Fruit fly (Drosophila melanogaster) whole organism, prepupa: ENCODE measurements around the gene RpS25.

Experiments used
- Blimp-1 ChIP-seq: fragments of 200-800 bp; sonication (Bioruptor generic); optimal IDR thresholded peaks from 3 replicates; lab custom pipeline; 2017; ENCODE audit warnings: missing biosample characterization, missing genetic modification characterization, mild to moderate bottlenecking, moderate library complexity, missing genetic modification reagents
- CG10631 ChIP-seq: fragments of 200-800 bp; sonication (Bioruptor generic); optimal IDR thresholded peaks from 2 replicates; lab custom pipeline; 2016; ENCODE audit warnings: missing biosample characterization, missing genetic modification characterization
- CG10669 ChIP-seq: fragments of 200-800 bp; sonication (Bioruptor generic); optimal IDR thresholded peaks from 3 replicates; lab custom pipeline; 2018; ENCODE audit warnings: missing biosample characterization, mild to moderate bottlenecking, missing genetic modification characterization, moderate library complexity
- CG11294 ChIP-seq: fragments of 200-800 bp; sonication (Bioruptor generic); IDR thresholded peaks from 2 replicates; pipeline ENCODE4 v1.3.6; 2022; ENCODE audit warnings: missing biosample characterization, missing genetic modification characterization
- CG11762 ChIP-seq: fragments of 200-800 bp; sonication (Bioruptor generic); optimal IDR thresholded peaks from 3 replicates; lab custom pipeline; 2016; ENCODE audit warnings: missing biosample characterization, missing genetic modification characterization; ENCODE audit not compliant: insufficient read depth
- CG11902 ChIP-seq: fragments of 200-800 bp; sonication (Bioruptor generic); optimal IDR thresholded peaks from 3 replicates; lab custom pipeline; 2016; ENCODE audit warnings: missing biosample characterization, missing genetic modification characterization
- CG31627 ChIP-seq: fragments of 200-800 bp; sonication (Bioruptor generic); optimal IDR thresholded peaks from 3 replicates; lab custom pipeline; 2016; ENCODE audit warnings: missing biosample characterization, missing genetic modification characterization
- CG34406 ChIP-seq: fragments of 200-800 bp; sonication (Bioruptor generic); optimal IDR thresholded peaks from 3 replicates; lab custom pipeline; 2016; ENCODE audit warnings: missing biosample characterization, missing genetic modification characterization
- CG3919 ChIP-seq: fragments of 200-800 bp; sonication (Bioruptor generic); optimal IDR thresholded peaks from 3 replicates; lab custom pipeline; 2016; ENCODE audit warnings: missing biosample characterization, missing genetic modification characterization
- CG4318 ChIP-seq: fragments of 200-800 bp; sonication (Bioruptor generic); optimal IDR thresholded peaks from 3 replicates; lab custom pipeline; 2017; ENCODE audit warnings: missing biosample characterization, mild to moderate bottlenecking, missing genetic modification characterization
- CG6276 ChIP-seq: fragments of 200-800 bp; sonication (Bioruptor generic); optimal IDR thresholded peaks from 2 replicates; lab custom pipeline; 2017; ENCODE audit warnings: missing biosample characterization, mild to moderate bottlenecking, missing genetic modification characterization
- CG6792 ChIP-seq: fragments of 200-800 bp; sonication (Bioruptor generic); optimal IDR thresholded peaks from 3 replicates; lab custom pipeline; 2016; ENCODE audit warnings: missing biosample characterization, missing genetic modification characterization
- CG6808 ChIP-seq: fragments of 200-800 bp; sonication (Bioruptor generic); optimal IDR thresholded peaks from 3 replicates; lab custom pipeline; 2017; ENCODE audit warnings: missing biosample characterization, missing genetic modification characterization, mild to moderate bottlenecking, moderate library complexity, missing genetic modification reagents
- CG6854 ChIP-seq: fragments of 200-800 bp; sonication (Bioruptor generic); optimal IDR thresholded peaks from 2 replicates; lab custom pipeline; 2017; ENCODE audit warnings: missing biosample characterization, mild to moderate bottlenecking, missing genetic modification characterization
- CG7368 ChIP-seq: fragments of 200-800 bp; sonication (Bioruptor generic); optimal IDR thresholded peaks from 3 replicates; lab custom pipeline; 2016; ENCODE audit warnings: missing biosample characterization, missing genetic modification characterization
- CG8119 ChIP-seq: fragments of 200-800 bp; sonication (Bioruptor generic); IDR thresholded peaks from 3 replicates; pipeline ENCODE4 v1.3.6; 2022; ENCODE audit warnings: missing biosample characterization, missing genetic modification characterization
- CG8632 ChIP-seq: fragments of 200-800 bp; sonication (Bioruptor generic); optimal IDR thresholded peaks from 3 replicates; lab custom pipeline; 2016; ENCODE audit warnings: missing biosample characterization, missing genetic modification characterization
- CG9139 ChIP-seq: fragments of 200-800 bp; sonication (Bioruptor generic); optimal IDR thresholded peaks from 3 replicates; lab custom pipeline; 2017; ENCODE audit warnings: missing biosample characterization, mild to moderate bottlenecking, missing genetic modification characterization
- Eip78C ChIP-seq: fragments of 200-800 bp; sonication (Bioruptor generic); peaks from one replicate; lab custom pipeline; 2016; ENCODE audit warnings: missing biosample characterization, missing genetic modification characterization
- Ets96B ChIP-seq: fragments of 200-800 bp; optimal IDR thresholded peaks from 2 replicates; lab custom pipeline; 2019; ENCODE audit warnings: missing biosample characterization, mild to moderate bottlenecking, missing genetic modification characterization, moderate library complexity
- Gug ChIP-seq: fragments of 200-800 bp; sonication (Bioruptor generic); IDR thresholded peaks from 2 replicates; pipeline ENCODE4 v1.3.6; 2022; ENCODE audit warnings: missing biosample characterization, missing genetic modification characterization
- Hr38 ChIP-seq: sonication (Bioruptor generic); optimal IDR thresholded peaks from 2 replicates; lab custom pipeline; 2016; ENCODE audit warnings: missing biosample characterization, missing genetic modification characterization
- Hr39 ChIP-seq: fragments of 200-800 bp; sonication (Bioruptor generic); optimal IDR thresholded peaks from 2 replicates; lab custom pipeline; 2016; ENCODE audit warnings: missing biosample characterization, missing genetic modification characterization
- Lpt ChIP-seq: fragments of 200-800 bp; sonication (Bioruptor generic); optimal IDR thresholded peaks from 3 replicates; lab custom pipeline; 2016; ENCODE audit warnings: missing biosample characterization, missing genetic modification characterization
- OdsH ChIP-seq: fragments of 200-800 bp; sonication (Bioruptor generic); optimal IDR thresholded peaks from 3 replicates; lab custom pipeline; 2016; ENCODE audit warnings: missing biosample characterization, missing genetic modification characterization
- Smox ChIP-seq: fragments of 200-800 bp; sonication (Bioruptor generic); optimal IDR thresholded peaks from 3 replicates; lab custom pipeline; 2016; ENCODE audit warnings: missing biosample characterization, missing genetic modification characterization
- Sox15 ChIP-seq: fragments of 200-800 bp; sonication (Bioruptor generic); optimal IDR thresholded peaks from 3 replicates; lab custom pipeline; 2016; ENCODE audit warnings: missing biosample characterization, missing genetic modification characterization
- achi ChIP-seq: fragments of 200-800 bp; sonication (Bioruptor generic); optimal IDR thresholded peaks from 3 replicates; lab custom pipeline; 2016; ENCODE audit warnings: missing biosample characterization, missing genetic modification characterization
- dac ChIP-seq: fragments of 200-800 bp; sonication (Bioruptor generic); optimal IDR thresholded peaks from 2 replicates; lab custom pipeline; 2017; ENCODE audit warnings: missing biosample characterization, mild to moderate bottlenecking, missing genetic modification characterization
- dsx ChIP-seq: fragments of 200-800 bp; optimal IDR thresholded peaks from 3 replicates; lab custom pipeline; 2019; ENCODE audit warnings: missing biosample characterization, mild to moderate bottlenecking, missing genetic modification characterization, moderate library complexity; ENCODE audit not compliant: poor library complexity, severe bottlenecking
- eg ChIP-seq: fragments of 200-800 bp; sonication (Bioruptor generic); IDR thresholded peaks from 3 replicates; pipeline ENCODE4 v1.3.6; 2022; ENCODE audit warnings: missing biosample characterization, missing genetic modification characterization
- fd59A ChIP-seq: fragments of 200-800 bp; sonication (Bioruptor generic); optimal IDR thresholded peaks from 2 replicates; lab custom pipeline; 2017; ENCODE audit warnings: missing biosample characterization, mild to moderate bottlenecking, missing genetic modification characterization, missing genetic modification reagents
- fd85E ChIP-seq: fragments of 200-800 bp; sonication (Bioruptor generic); optimal IDR thresholded peaks from 3 replicates; lab custom pipeline; 2016; ENCODE audit warnings: missing biosample characterization, missing genetic modification characterization
- fkh ChIP-seq: fragments of 200-800 bp; sonication (Bioruptor generic); optimal IDR thresholded peaks from 3 replicates; lab custom pipeline; 2017; ENCODE audit warnings: missing biosample characterization, mild to moderate bottlenecking, missing genetic modification characterization, moderate library complexity
- salr ChIP-seq, 2 experiments: fragments of 200-800 bp; sonication (Bioruptor generic); optimal IDR thresholded peaks; 3 replicates each; lab custom pipeline; 2016 to 2018; ENCODE audit warnings: missing biosample characterization in 2 of 2, missing genetic modification characterization in 2 of 2, mild to moderate bottlenecking in 1 of 2
- svp ChIP-seq: fragments of 200-800 bp; sonication (Bioruptor generic); peaks from one replicate; lab custom pipeline; 2016; ENCODE audit warnings: missing biosample characterization, missing genetic modification characterization
- topi ChIP-seq: fragments of 200-800 bp; sonication (Bioruptor generic); optimal IDR thresholded peaks from 3 replicates; lab custom pipeline; 2016; ENCODE audit warnings: missing biosample characterization, missing genetic modification characterization

Gene RpS25

dm6 chr3R:11226496-11226895, 10.4 kb upstream of the RpS25 start, which contains the start of gene CG17726 (continued):
- TF ChIP-seq dsx (GFP tag; lab: Kevin White, UChicago) = peak; percentile 96
- TF ChIP-seq Sox15 (GFP tag; lab: Kevin White, UChicago) = peak; percentile 94
- peak; percentile 90 for TF ChIP-seq fd59A (GFP tag; lab: Kevin White, UChicago)
- TF ChIP-seq Lpt (GFP tag; lab: Kevin White, UChicago) = peak; percentile 87
- peak; percentile 96 for TF ChIP-seq achi (GFP tag; lab: Kevin White, UChicago)
- peak; percentile 71 for TF ChIP-seq dac
- no peak for TF ChIP-seq CG10631 (GFP tag; lab: Kevin White, UChicago)
- peak; percentile 97 for TF ChIP-seq CG6792 (GFP tag; lab: Kevin White, UChicago)
- peak; percentile 97 for TF ChIP-seq Smox (GFP tag; lab: Kevin White, UChicago)
- TF ChIP-seq CG6808 (GFP tag; lab: Kevin White, UChicago) = peak; percentile 89
- no peak for TF ChIP-seq CG4318 (GFP tag; lab: Kevin White, UChicago)
- TF ChIP-seq topi (GFP tag; lab: Kevin White, UChicago) = peak; percentile 97
- no peak for TF ChIP-seq fd85E (GFP tag; lab: Kevin White, UChicago)
- TF ChIP-seq CG3919 (GFP tag; lab: Kevin White, UChicago) = peak; percentile 97
- TF ChIP-seq CG11762 (GFP tag; lab: Kevin White, UChicago) = no peak
- TF ChIP-seq CG8119 = peak; percentile 99
- no peak for TF ChIP-seq CG6276 (GFP tag; lab: Kevin White, UChicago)
- TF ChIP-seq fkh (GFP tag; lab: Kevin White, UChicago) = no peak
- no peak for TF ChIP-seq Hr38 (GFP tag; lab: Kevin White, UChicago)
- peak; percentile 97 for TF ChIP-seq CG31627 (GFP tag; lab: Kevin White, UChicago)
- TF ChIP-seq CG6854 (GFP tag; lab: Kevin White, UChicago) = peak; percentile 89
- TF ChIP-seq CG11294 (GFP tag; lab: Robert Waterston, UW) = peak; percentile 95

- no peak for TF ChIP-seq Eip78C (GFP tag; lab: Kevin White, UChicago)
- TF ChIP-seq CG31627 (GFP tag; lab: Kevin White, UChicago) = no peak
- TF ChIP-seq, all 60 proteins: peak for 0
Observed at dm6 chr3R:11225220-11225619, 9.1 kb upstream of the RpS25 start, which contains the start of gene scpr-C. scpr-C (plus strand) TSS chr3R:11225520.

dm6 chr3R:11224478-11224877, 8.4 kb upstream of the RpS25 start:
- no peak for TF ChIP-seq Hr39 (GFP tag; lab: Kevin White, UChicago)
- no peak for TF ChIP-seq CG34406 (GFP tag; lab: Kevin White, UChicago)
- no peak for TF ChIP-seq Eip78C (GFP tag; lab: Kevin White, UChicago)
- no peak for TF ChIP-seq CG6792 (GFP tag; lab: Kevin White, UChicago)
- TF ChIP-seq CG11902 (GFP tag; lab: Kevin White, UChicago) = no peak
- TF ChIP-seq fd85E (GFP tag; lab: Kevin White, UChicago) = no peak
- TF ChIP-seq eg (GFP tag; lab: Robert Waterston, UW) = no peak
- no peak for TF ChIP-seq OdsH (GFP tag; lab: Kevin White, UChicago)
- no peak for TF ChIP-seq CG6854 (GFP tag; lab: Kevin White, UChicago)
- no peak for TF ChIP-seq Ets96B
- no peak for TF ChIP-seq CG11294 (GFP tag; lab: Robert Waterston, UW)
- TF ChIP-seq fkh (GFP tag; lab: Kevin White, UChicago) = no peak

dm6 chr3R:11222587-11222986, 6.5 kb upstream of the RpS25 start:
- no peak for TF ChIP-seq Smox (GFP tag; lab: Kevin White, UChicago)
- TF ChIP-seq salr (GFP tag; optimal IDR thresholded peaks at IDR 0.05; lab: Kevin White, UChicago) = no peak
- TF ChIP-seq Ets96B = no peak
- no peak for TF ChIP-seq CG10669 (GFP tag; lab: Kevin White, UChicago)
- no peak for TF ChIP-seq Blimp-1
- TF ChIP-seq CG6854 (GFP tag; lab: Kevin White, UChicago) = no peak
- no peak for TF ChIP-seq achi (GFP tag; lab: Kevin White, UChicago)
- no peak for TF ChIP-seq CG11294 (GFP tag; lab: Robert Waterston, UW)
- TF ChIP-seq fd59A (GFP tag; lab: Kevin White, UChicago) = no peak
- no peak for TF ChIP-seq CG7368
- TF ChIP-seq dsx (GFP tag; lab: Kevin White, UChicago) = no peak
- no peak for TF ChIP-seq CG6276 (GFP tag; lab: Kevin White, UChicago)
- no peak for TF ChIP-seq CG9139
- no peak for TF ChIP-seq svp (GFP tag; lab: Kevin White, UChicago)
- TF ChIP-seq Gug (GFP tag; lab: Robert Waterston, UW) = no peak
- TF ChIP-seq CG31627 (GFP tag; lab: Kevin White, UChicago) = no peak
- no peak for TF ChIP-seq fkh (GFP tag; lab: Kevin White, UChicago)
- no peak for TF ChIP-seq CG8632 (GFP tag; lab: Kevin White, UChicago)
- TF ChIP-seq, all 60 proteins: peak for 0
